Fruit fly (Drosophila melanogaster) whole organism: ENCODE data around the gene Jhbp7.

Experiments
- psq ChIP-seq: fragments of >200 bp; optimal IDR thresholded peaks from 2 replicates; lab custom pipeline; 2017
- usp ChIP-seq: fragments of >200 bp; optimal IDR thresholded peaks from 2 replicates; lab custom pipeline; 2017; ENCODE audit warnings: missing biosample characterization, missing genetic modification characterization, mixed read lengths

DNA sequence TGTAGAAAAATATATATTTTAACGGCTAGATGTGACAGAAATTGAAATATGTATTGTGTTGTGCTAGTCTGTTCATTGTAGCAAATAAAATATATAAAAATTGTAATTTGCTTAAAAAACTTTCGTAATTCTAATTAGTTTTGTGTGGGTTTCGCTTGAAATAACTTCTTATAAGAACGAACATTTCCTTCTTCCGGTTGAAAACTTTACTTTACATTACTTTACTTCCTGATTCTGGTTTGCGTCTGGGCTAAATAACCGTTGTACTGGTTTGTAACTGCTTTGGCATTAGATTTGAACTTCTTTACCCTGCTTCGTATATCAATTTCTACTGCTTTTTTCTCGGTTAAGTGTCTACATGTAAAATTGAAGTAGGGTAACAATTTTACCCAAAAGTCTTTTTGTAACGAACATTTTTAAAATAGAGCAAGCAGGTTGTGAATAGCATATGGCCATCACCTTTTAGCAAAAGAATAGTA, 43.6 kb upstream of the Jhbp7 start, which contains the start of gene lobo:
- TF ChIP-seq psq (no peak), usp (GFP tag; lab: Kevin White, UChicago) (no peak)
